Fruit fly (Drosophila melanogaster): Measurements from ENCODE around the gene Hgsnat.
A peak's percentile ranks its signal among the peaks of the same experiment; 100 is the strongest.

Hgsnat gene

DNA sequence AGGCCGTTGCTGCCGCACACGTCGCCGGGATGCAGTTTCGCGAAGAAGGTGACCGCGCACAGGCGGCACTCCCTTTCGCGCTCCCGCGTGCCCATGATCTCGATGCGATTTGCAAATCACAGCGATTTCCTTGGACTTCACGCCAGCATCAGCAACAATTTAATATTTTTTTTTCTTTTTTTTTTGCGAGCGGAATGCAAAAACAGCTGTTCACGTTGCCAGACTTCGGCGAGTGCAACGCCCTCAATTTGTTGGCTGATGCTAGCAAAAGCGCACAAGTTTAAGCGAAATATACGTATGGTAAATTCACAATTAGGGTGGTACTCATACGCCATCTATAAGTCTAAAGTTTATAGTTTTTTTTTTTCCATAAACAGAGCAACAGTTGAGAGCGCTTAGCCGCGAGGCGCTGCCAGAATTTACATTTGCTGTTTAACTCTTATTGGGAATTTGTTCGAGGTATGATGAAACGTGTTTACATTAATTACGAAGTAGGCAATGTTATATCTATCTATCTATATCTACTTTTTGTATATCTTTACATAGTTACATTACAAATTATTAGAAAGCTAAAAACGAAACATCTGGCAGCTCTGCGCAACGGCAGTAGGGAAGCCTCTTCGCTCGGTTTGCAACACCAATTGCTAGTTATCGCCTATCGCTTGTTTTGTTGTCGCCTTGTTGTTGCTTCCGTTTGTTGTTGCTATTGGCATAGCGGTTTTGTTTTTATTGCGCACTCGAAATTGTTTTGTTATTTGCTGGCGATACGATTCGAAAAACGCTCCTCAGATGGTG lies at the start of gene Hgsnat, which contains the start of gene CG4041 (continued):
- TF ChIP-seq CG10631 (GFP tag; optimal IDR thresholded peaks at IDR 0.05), result peak; percentile 44
- peak; percentile 35 for TF ChIP-seq Hr39 (GFP tag; optimal IDR thresholded peaks at IDR 0.05)
- peak; percentile 77 for TF ChIP-seq svp (GFP tag)
- no peak for TF ChIP-seq CG1621 (tag; optimal IDR thresholded peaks at IDR 0.05)
- TF ChIP-seq esn (GFP tag; optimal IDR thresholded peaks at IDR 0.05), result peak; percentile 44
- no peak for TF ChIP-seq CG11902 (GFP tag; optimal IDR thresholded peaks at IDR 0.05)
- TF ChIP-seq CG6792 (GFP tag; optimal IDR thresholded peaks at IDR 0.05), result no peak
- no peak for TF ChIP-seq Ets21C (GFP tag; optimal IDR thresholded peaks at IDR 0.05)
- TF ChIP-seq eg (GFP tag; IDR thresholded peaks at IDR 0.05), result 0 out of 3 replicates have a peak, but pooled peaks have one; percentile 3

DNA sequence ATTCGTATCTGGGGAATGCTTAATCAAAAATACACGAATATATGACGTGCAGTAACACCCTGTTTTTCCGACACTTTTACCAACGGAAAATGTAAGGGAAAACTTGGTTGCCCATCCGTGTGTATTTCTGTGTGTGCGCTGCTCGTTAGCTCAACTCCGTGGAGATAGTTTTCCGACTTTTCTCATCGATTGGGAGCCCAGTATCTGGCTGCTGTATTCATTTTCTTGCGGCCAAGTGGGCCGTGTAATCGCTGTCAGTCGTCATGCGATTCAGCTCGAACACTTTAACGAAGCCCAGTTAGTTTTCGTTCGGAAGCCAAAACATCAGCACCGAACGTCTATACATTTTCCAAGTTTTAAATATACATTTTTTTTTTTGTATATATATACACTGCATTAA lies 43.2 kb upstream of the Hgsnat start, which contains the start of gene boil:
boil (plus strand) TSS at position 301 of the 400 bp plus-strand sequence.
- TF ChIP-seq spab (GFP tag; optimal IDR thresholded peaks at IDR 0.05) (no peak), svp (GFP tag) (peak; percentile 30)

- TF ChIP-seq CG15336 (GFP tag; IDR thresholded peaks at IDR 0.05) (peak; percentile 41; the same call in 1 of the 2 replicates), Sox15 (GFP tag; optimal IDR thresholded peaks at IDR 0.05) (no peak), ss (GFP tag; optimal IDR thresholded peaks at IDR 0.05) (no peak), fd85E (GFP tag; optimal IDR thresholded peaks at IDR 0.05) (no peak), CG1621 (tag; optimal IDR thresholded peaks at IDR 0.05) (no peak), eg (GFP tag; IDR thresholded peaks at IDR 0.05) (peak; percentile 60; the same call in 2 of the 3 replicates), CG9139 (GFP tag; optimal IDR thresholded peaks at IDR 0.05) (no peak), Lpt (GFP tag; optimal IDR thresholded peaks at IDR 0.05) (no peak), Eip93F (GFP tag; optimal IDR thresholded peaks at IDR 0.05) (no peak), CG10669 (GFP tag; optimal IDR thresholded peaks at IDR 0.05) (no peak), CG3919 (GFP tag; optimal IDR thresholded peaks at IDR 0.05) (no peak), CG11762 (GFP tag; optimal IDR thresholded peaks at IDR 0.05; ENCODE audit: insufficient read depth) (no peak), CG6163 (GFP tag; IDR thresholded peaks at IDR 0.05) (0 out of 3 replicates have a peak, but pooled peaks have one; percentile 18), CG32006 (GFP tag; optimal IDR thresholded peaks at IDR 0.05) (peak; percentile 28), salr (GFP tag; optimal IDR thresholded peaks at IDR 0.05) (no peak), Eip78C (GFP tag) (peak; percentile 13), Gug (GFP tag; IDR thresholded peaks at IDR 0.05) (peak; percentile 26; the same call in 1 of the 2 replicates), CG16779 (tag; optimal IDR thresholded peaks at IDR 0.05) (no peak), CG6276 (GFP tag; optimal IDR thresholded peaks at IDR 0.05) (peak; percentile 20), pdm3 (GFP tag; optimal IDR thresholded peaks at IDR 0.05) (no peak)
Observed at dm6 chrX:4885875-4886274, 32.7 kb upstream of the Hgsnat start.

- TF ChIP-seq eg (GFP tag; IDR thresholded peaks at IDR 0.05) (no peak), fkh (GFP tag; optimal IDR thresholded peaks at IDR 0.05) (no peak), topi (GFP tag; optimal IDR thresholded peaks at IDR 0.05) (no peak), svp (GFP tag) (no peak), CG34406 (GFP tag; optimal IDR thresholded peaks at IDR 0.05) (no peak), Eip93F (GFP tag; optimal IDR thresholded peaks at IDR 0.05) (no peak), CG6854 (GFP tag; optimal IDR thresholded peaks at IDR 0.05) (no peak), fd85E (GFP tag; optimal IDR thresholded peaks at IDR 0.05) (no peak), Ets96B (tag; optimal IDR thresholded peaks at IDR 0.05) (no peak), CG3919 (GFP tag; optimal IDR thresholded peaks at IDR 0.05) (no peak), CG6808 (GFP tag; optimal IDR thresholded peaks at IDR 0.05) (no peak), CG3032 (tag; optimal IDR thresholded peaks at IDR 0.05) (no peak), CG8319 (GFP tag; optimal IDR thresholded peaks at IDR 0.05) (no peak), CG4318 (GFP tag; optimal IDR thresholded peaks at IDR 0.05) (no peak), cyc (GFP tag; optimal IDR thresholded peaks at IDR 0.05) (no peak), Lpt (GFP tag; optimal IDR thresholded peaks at IDR 0.05) (no peak)
Observed at dm6 chrX:4894596-4894995, 23.9 kb upstream of the Hgsnat start.

Measured in whole organism, prepupa.